5 worm cellular contexts compared by ENCODE assay signal in the genomic region with DNA sequence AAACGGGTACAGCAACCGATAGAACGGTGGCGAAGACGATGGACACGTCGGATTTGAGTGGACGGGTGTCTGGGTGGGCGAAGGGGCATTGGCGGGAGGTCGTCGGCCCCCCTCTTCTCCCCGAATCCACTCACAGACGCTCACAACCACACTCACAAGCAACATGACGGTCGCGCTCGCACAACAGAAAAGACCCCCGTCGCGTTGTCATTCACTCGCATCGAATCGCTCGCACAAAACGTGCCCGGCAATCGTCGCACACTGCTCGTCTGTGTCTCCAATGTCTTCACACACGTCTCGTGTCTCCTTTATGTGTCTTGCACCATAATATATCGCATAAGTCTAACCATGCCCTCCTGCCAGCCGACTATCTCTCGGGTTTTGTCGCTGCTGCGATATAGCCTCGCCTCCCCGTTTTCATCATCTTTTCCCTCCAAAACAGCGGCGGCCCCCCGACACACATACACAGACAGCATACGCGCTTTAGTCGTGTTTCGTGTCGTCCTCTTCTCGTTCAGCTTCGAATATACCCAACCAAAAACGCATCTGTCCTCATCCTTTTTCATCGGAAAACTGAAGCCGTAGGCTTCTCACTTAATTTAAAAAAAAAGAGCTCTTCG.
TF ChIP-seq lines count a peak whose summit lies in the region.

No protein-coding gene starts in this region.

TF ChIP-seq in whole organism, L1 larva, 84 proteins besides CTCF, POLR2A, EP300 and RAD21 (continues in another document):
- TF ChIP-seq skn-1 (tag; optimal IDR thresholded peaks at IDR 0.05; lab: Kevin White, UChicago) (peak; percentile 39), xbp-1 (tag; optimal IDR thresholded peaks at IDR 0.05; lab: Kevin White, UChicago) (peak; percentile 89), tbx-2 (tag; optimal IDR thresholded peaks at IDR 0.05; lab: Kevin White, UChicago) (peak; percentile 89), zip-4 (GFP tag; optimal IDR thresholded peaks at IDR 0.05; lab: Kevin White, UChicago) (no peak), ets-5 (GFP tag; IDR thresholded peaks at IDR 0.05; lab: Robert Waterston, UW) (no peak), lin-35 (GFP tag; optimal IDR thresholded peaks at IDR 0.05; lab: Kevin White, UChicago) (peak; percentile 64 to 83), alr-1 (tag; optimal IDR thresholded peaks at IDR 0.05; lab: Kevin White, UChicago; ENCODE audit: borderline replicate concordance) (no peak), nhr-47 (tag; optimal IDR thresholded peaks at IDR 0.05; lab: Kevin White, UChicago) (peak; percentile 87), unc-86 (tag; optimal IDR thresholded peaks at IDR 0.05; lab: Kevin White, UChicago) (peak; percentile 82), pag-3 (tag; optimal IDR thresholded peaks at IDR 0.05; lab: Kevin White, UChicago; ENCODE audit: borderline replicate concordance, insufficient read depth) (no peak), snpc-4 (tag; optimal IDR thresholded peaks at IDR 0.05; lab: Kevin White, UChicago) (peak; percentile 50), isw-1 (GFP tag; IDR thresholded peaks at IDR 0.05; lab: Robert Waterston, UW) (peak; percentile 75), dpl-1 (GFP tag; optimal IDR thresholded peaks at IDR 0.05; lab: Kevin White, UChicago) (peak; percentile 44 to 58 (median 51)), dsc-1 (tag; optimal IDR thresholded peaks at IDR 0.05; lab: Kevin White, UChicago) (peak; percentile 66), nhr-28 (tag; optimal IDR thresholded peaks at IDR 0.05; lab: Kevin White, UChicago) (no peak), hlh-17 (GFP tag; optimal IDR thresholded peaks at IDR 0.05; lab: Kevin White, UChicago; ENCODE audit: borderline replicate concordance) (no peak)

TF ChIP-seq in whole organism, L3 larva, 47 proteins besides CTCF, POLR2A, EP300 and RAD21 (continues in another document):
- TF ChIP-seq unc-62 (GFP tag; optimal IDR thresholded peaks at IDR 0.05; lab: Kevin White, UChicago) (peak; percentile 57), R02D3.7 (tag; optimal IDR thresholded peaks at IDR 0.05; lab: Kevin White, UChicago) (peak; percentile 48), tbx-2 (tag; optimal IDR thresholded peaks at IDR 0.05; lab: Kevin White, UChicago) (peak; percentile 68), pha-4 (tag; optimal IDR thresholded peaks at IDR 0.05; lab: Kevin White, UChicago) (peak; percentile 81), ama-1 (optimal IDR thresholded peaks at IDR 0.05; lab: Kevin White, UChicago) (no peak), mdl-1 (tag; optimal IDR thresholded peaks at IDR 0.05; lab: Kevin White, UChicago) (peak; percentile 82), lsy-12 (tag; optimal IDR thresholded peaks at IDR 0.05; lab: Kevin White, UChicago) (peak; percentile 81), pqm-1 (tag; optimal IDR thresholded peaks at IDR 0.05; lab: Kevin White, UChicago) (peak; percentile 43), elt-3 (tag; optimal IDR thresholded peaks at IDR 0.05; lab: Kevin White, UChicago) (no peak), nfya-1 (tag; optimal IDR thresholded peaks at IDR 0.05; lab: Kevin White, UChicago; ENCODE audit: insufficient read depth) (peak; percentile 80), ztf-11 (tag; optimal IDR thresholded peaks at IDR 0.05; lab: Kevin White, UChicago) (no peak), ceh-28 (tag; optimal IDR thresholded peaks at IDR 0.05; lab: Kevin White, UChicago) (peak; percentile 58), lin-39 (tag; optimal IDR thresholded peaks at IDR 0.05; lab: Kevin White, UChicago) (peak; percentile 90), nhr-77 (tag; optimal IDR thresholded peaks at IDR 0.05; lab: Kevin White, UChicago) (no peak), ceh-82 (tag; optimal IDR thresholded peaks at IDR 0.05; lab: Kevin White, UChicago) (peak; percentile 41), elt-1 (tag; optimal IDR thresholded peaks at IDR 0.05; lab: Kevin White, UChicago) (peak; percentile 12), nhr-67 (tag; optimal IDR thresholded peaks at IDR 0.05; lab: Kevin White, UChicago) (no peak)

TF ChIP-seq in whole organism, early embryonic, 17 proteins besides CTCF, POLR2A, EP300 and RAD21:
- TF ChIP-seq B0310.2 (tag; optimal IDR thresholded peaks at IDR 0.05; lab: Kevin White, UChicago) = peak; percentile 66
- TF ChIP-seq tbx-37 (GFP tag; conservative IDR thresholded peaks at IDR 0.05; lab: Robert Waterston, UW) = no peak
- peak; percentile 2 for TF ChIP-seq ceh-36 (tag; optimal IDR thresholded peaks at IDR 0.05; lab: Kevin White, UChicago)
- 0 out of 2 replicates have a peak, but pooled peaks have one; percentile 50 for TF ChIP-seq scrt-1 (GFP tag; IDR thresholded peaks at IDR 0.05; lab: Robert Waterston, UW)
- TF ChIP-seq flt-1 (GFP tag; IDR thresholded peaks at IDR 0.05; lab: Robert Waterston, UW) = peak; percentile 4; the same call in 1 of the 2 replicates
- 0 out of 2 replicates have a peak, but pooled peaks have one; percentile 13 for TF ChIP-seq sea-1 (GFP tag; conservative IDR thresholded peaks at IDR 0.05; lab: Robert Waterston, UW)
- peak; percentile 23 for TF ChIP-seq F13C5.2 (tag; optimal IDR thresholded peaks at IDR 0.05; lab: Kevin White, UChicago)
- TF ChIP-seq ets-7 (tag; optimal IDR thresholded peaks at IDR 0.05; lab: Kevin White, UChicago) = peak; percentile 36
- TF ChIP-seq tra-4 (tag; optimal IDR thresholded peaks at IDR 0.05; lab: Kevin White, UChicago) = no peak
- peak; percentile 90 for TF ChIP-seq hmg-4 (GFP tag; optimal IDR thresholded peaks at IDR 0.05; lab: Kevin White, UChicago)
TF ChIP-seq in whole organism, early embryonic: peak in this region for 8.

TF ChIP-seq in whole organism, midembryonic, 9 proteins besides CTCF, POLR2A, EP300 and RAD21:
- TF ChIP-seq tab-1 (GFP tag; IDR thresholded peaks at IDR 0.05; lab: Robert Waterston, UW) (0 out of 2 replicates have a peak, but pooled peaks have one; percentile 75), ztf-29 (GFP tag; IDR thresholded peaks at IDR 0.05; lab: Robert Waterston, UW) (no peak), ztf-23 (GFP tag; IDR thresholded peaks at IDR 0.05; lab: Robert Waterston, UW) (peak; percentile 55; the same call in 1 of the 2 replicates), ref-1 (GFP tag; conservative IDR thresholded peaks at IDR 0.05; lab: Robert Waterston, UW) (no peak), cog-1 (tag; optimal IDR thresholded peaks at IDR 0.05; lab: Kevin White, UChicago) (peak; percentile 89), T22C8.4 (GFP tag; IDR thresholded peaks at IDR 0.05; lab: Robert Waterston, UW) (peak; percentile 24; the same call in 1 of the 2 replicates), flt-1 (GFP tag; IDR thresholded peaks at IDR 0.05; lab: Robert Waterston, UW) (peak; percentile 80), med-1 (GFP tag; optimal IDR thresholded peaks at IDR 0.05; lab: Kevin White, UChicago; ENCODE audit: insufficient read depth) (no peak), klf-2 (GFP tag; conservative IDR thresholded peaks at IDR 0.05; lab: Robert Waterston, UW) (no peak)
TF ChIP-seq in whole organism, midembryonic: peak in this region for 5.

TF ChIP-seq in whole organism, young adult, 124 proteins besides CTCF, POLR2A, EP300 and RAD21 (continues in another document):
- peak; percentile 98 for TF ChIP-seq zfh-2 (GFP tag; conservative IDR thresholded peaks at IDR 0.05; lab: Robert Waterston, UW)
- peak; percentile 85 for TF ChIP-seq ceh-27 (GFP tag; optimal IDR thresholded peaks at IDR 0.05; lab: Kevin White, UChicago)
- TF ChIP-seq egrh-3 (GFP tag; IDR thresholded peaks at IDR 0.05; lab: Robert Waterston, UW) = peak; percentile 81; the same call in 1 of the 2 replicates
- TF ChIP-seq nfyb-1 (GFP tag; IDR thresholded peaks at IDR 0.05; lab: Robert Waterston, UW) = peak; percentile 88
- 0 out of 2 replicates have a peak, but pooled peaks have one; percentile 36 for TF ChIP-seq ceh-91 (GFP tag; IDR thresholded peaks at IDR 0.05; lab: Robert Waterston, UW)
- no peak for TF ChIP-seq nfya-2 (GFP tag; IDR thresholded peaks at IDR 0.05; lab: Robert Waterston, UW)
- no peak for TF ChIP-seq ceh-79 (tag; optimal IDR thresholded peaks at IDR 0.05; lab: Kevin White, UChicago)
- TF ChIP-seq let-607 (tag; optimal IDR thresholded peaks at IDR 0.05; lab: Kevin White, UChicago) = peak; percentile 87 to 89
- peak; percentile 58 for TF ChIP-seq nhr-90 (tag; optimal IDR thresholded peaks at IDR 0.05; lab: Kevin White, UChicago)
- peak; percentile 95 for TF ChIP-seq hmg-1.2 (GFP tag; IDR thresholded peaks at IDR 0.05; lab: Robert Waterston, UW)
- no peak for TF ChIP-seq ceh-40 (GFP tag; IDR thresholded peaks at IDR 0.05; lab: Robert Waterston, UW)
- no peak for TF ChIP-seq T07F8.4 (tag; optimal IDR thresholded peaks at IDR 0.05; lab: Kevin White, UChicago)
- TF ChIP-seq madf-6 (GFP tag; IDR thresholded peaks at IDR 0.05; lab: Robert Waterston, UW) = peak; percentile 32; the same call in 1 of the 2 replicates
- TF ChIP-seq ekl-4 (GFP tag; IDR thresholded peaks at IDR 0.05; lab: Robert Waterston, UW) = peak; percentile 68; the same call in 1 of the 2 replicates
- peak; percentile 92 for TF ChIP-seq attf-5 (GFP tag; optimal IDR thresholded peaks at IDR 0.05; lab: Kevin White, UChicago)
- peak; percentile 62 for TF ChIP-seq tbp1 (GFP tag; optimal IDR thresholded peaks at IDR 0.05; lab: Kevin White, UChicago)
- TF ChIP-seq ztf-25 (GFP tag; IDR thresholded peaks at IDR 0.05; lab: Robert Waterston, UW) = no peak
- peak; percentile 12; the same call in 1 of the 2 replicates for TF ChIP-seq F33H1.4 (GFP tag; IDR thresholded peaks at IDR 0.05; lab: Robert Waterston, UW)
- peak; percentile 52 for TF ChIP-seq atf-7 (tag; optimal IDR thresholded peaks at IDR 0.05; lab: Kevin White, UChicago)
- TF ChIP-seq nhr-80 (tag; optimal IDR thresholded peaks at IDR 0.05; lab: Kevin White, UChicago) = peak; percentile 85
- peak; percentile 38 for TF ChIP-seq unc-62 (GFP tag; optimal IDR thresholded peaks at IDR 0.05; lab: Kevin White, UChicago)
- TF ChIP-seq Y79H2A.3 (GFP tag; conservative IDR thresholded peaks at IDR 0.05; lab: Robert Waterston, UW) = no peak
- TF ChIP-seq F52B5.7 (tag; optimal IDR thresholded peaks at IDR 0.05; lab: Kevin White, UChicago) = peak; percentile 23
- peak; percentile 75; the same call in 1 of the 2 replicates for TF ChIP-seq B0336.3 (GFP tag; IDR thresholded peaks at IDR 0.05; lab: Robert Waterston, UW)
- TF ChIP-seq F22D6.2 (tag; optimal IDR thresholded peaks at IDR 0.05; lab: Kevin White, UChicago) = peak; percentile 31
- TF ChIP-seq snpc-4 (GFP tag; optimal IDR thresholded peaks at IDR 0.05; lab: Kevin White, UChicago) = peak; percentile 18
- TF ChIP-seq snpc-4 (tag; optimal IDR thresholded peaks at IDR 0.05; lab: Kevin White, UChicago) = peak in 3 of 4 experiments; percentile 63 to 69 (median 68)
- TF ChIP-seq gei-17 (GFP tag; optimal IDR thresholded peaks at IDR 0.05; lab: Kevin White, UChicago) = peak; percentile 70
- peak; percentile 63; the same call in 1 of the 2 replicates for TF ChIP-seq rcor-1 (GFP tag; IDR thresholded peaks at IDR 0.05; lab: Robert Waterston, UW)
- TF ChIP-seq sptf-2 (GFP tag; optimal IDR thresholded peaks at IDR 0.05; lab: Kevin White, UChicago) = peak; percentile 26
- peak; percentile 63; the same call in 1 of the 2 replicates for TF ChIP-seq lin-26 (GFP tag; IDR thresholded peaks at IDR 0.05; lab: Robert Waterston, UW)
- peak; percentile 5 for TF ChIP-seq akir-1 (GFP tag; optimal IDR thresholded peaks at IDR 0.05; lab: Kevin White, UChicago)

Comparison
In these comparisons a context has a peak if more than half of its experiments do, and no peak if none do; other contexts are left out.
1. Of the 8 proteins assayed by ChIP-seq in both whole organism, young adult and whole organism, L1 larva: peak only in whole organism, young adult: unc-62; only in whole organism, L1 larva: dpl-1, efl-1 and unc-130; in both: nhr-90 and snpc-4; in neither: 1; mixed calls (peak in some experiments, not most) for 1.